Worm (Caenorhabditis elegans) whole organism, L1 larva: ENCODE data around the gene F54H12.7.

Experiments used
- C04F5.9 ChIP-seq: sonication (generic microtip); optimal IDR thresholded peaks from 2 replicates; lab custom pipeline; 2016; ENCODE audit warnings: missing genetic modification characterization, missing compliant biosample characterization
- C16A3.4 ChIP-seq: fragments of 150-350 bp; optimal IDR thresholded peaks from 2 replicates; lab custom pipeline; 2014; ENCODE audit warnings: missing biosample characterization, missing genetic modification characterization
- C34B4.2 ChIP-seq: sonication (generic microtip); optimal IDR thresholded peaks from 2 replicates; lab custom pipeline; 2017; ENCODE audit warnings: mild to moderate bottlenecking, missing genetic modification characterization, missing compliant biosample characterization
- F16B12.6 ChIP-seq: fragments of 150-350 bp; optimal IDR thresholded peaks from 2 replicates; lab custom pipeline; 2014; ENCODE audit warnings: missing biosample characterization, missing genetic modification characterization
- ceh-8 ChIP-seq: fragments of 200-800 bp; sonication (Bioruptor generic); optimal IDR thresholded peaks from 2 replicates; lab custom pipeline; 2018; ENCODE audit warnings: mild to moderate bottlenecking, missing genetic modification characterization, moderate library complexity, missing compliant biosample characterization
- ces-1 ChIP-seq: fragments of 150-350 bp; optimal IDR thresholded peaks from 2 replicates; lab custom pipeline; 2014; ENCODE audit warnings: missing biosample characterization, missing genetic modification reagents, missing genetic modification characterization
- dpl-1 ChIP-seq, 3 experiments: fragments of 150-350 bp in 2 of 3; sonication (generic microtip) in 1 of 3; optimal IDR thresholded peaks; 2 replicates each; lab custom pipeline; 2014 to 2017; ENCODE audit warnings: missing biosample characterization in 3 of 3, missing genetic modification characterization in 3 of 3, missing genetic modification reagents in 3 of 3
- dsc-1 ChIP-seq: sonication (generic microtip); optimal IDR thresholded peaks from 2 replicates; lab custom pipeline; 2016; ENCODE audit warnings: mild to moderate bottlenecking, missing genetic modification characterization, missing compliant biosample characterization
- efl-1 ChIP-seq, 4 experiments: fragments of 150-350 bp; optimal IDR thresholded peaks in 3 of 4; peaks in 1 of 4; 1 replicate in 1 of 4; 2 replicates in 3 of 4; lab custom pipeline; 2014; ENCODE audit warnings: missing biosample characterization in 2 of 4, missing genetic modification characterization in 2 of 4, missing genetic modification reagents in 2 of 4
- elt-3 ChIP-seq, 6 experiments: fragments of 150-350 bp in 1 of 6; sonication (generic microtip); optimal IDR thresholded peaks; 2 replicates each; lab custom pipeline; 2017 to 2018; ENCODE audit warnings: missing biosample characterization in 6 of 6, missing genetic modification characterization in 6 of 6, inconsistent platforms in 1 of 6
- fos-1 ChIP-seq: fragments of 150-350 bp; optimal IDR thresholded peaks from 2 replicates; lab custom pipeline; 2014; ENCODE audit warnings: missing biosample characterization, missing genetic modification characterization
- hpl-2 ChIP-seq: fragments of 150-350 bp; optimal IDR thresholded peaks from 2 replicates; lab custom pipeline; 2014; ENCODE audit warnings: missing biosample characterization, missing genetic modification reagents, missing genetic modification characterization
- irx-1 ChIP-seq: sonication (generic microtip); optimal IDR thresholded peaks from 2 replicates; lab custom pipeline; 2016; ENCODE audit warnings: missing genetic modification characterization, missing compliant biosample characterization
- lin-13 ChIP-seq: fragments of 150-350 bp; optimal IDR thresholded peaks from 2 replicates; lab custom pipeline; 2014; ENCODE audit warnings: missing biosample characterization, missing genetic modification reagents, missing genetic modification characterization
- lin-14 ChIP-seq: fragments of 200-800 bp; sonication (Bioruptor generic); optimal IDR thresholded peaks from 2 replicates; lab custom pipeline; 2018; ENCODE audit warnings: mild to moderate bottlenecking, missing genetic modification characterization, moderate library complexity, missing compliant biosample characterization
- lsy-2 ChIP-seq, 2 experiments: fragments of 150-350 bp; optimal IDR thresholded peaks; 2 replicates each; lab custom pipeline; 2014; ENCODE audit warnings: missing biosample characterization in 2 of 2, missing genetic modification characterization in 2 of 2
- mdl-1 ChIP-seq, 2 experiments: fragments of 150-350 bp; optimal IDR thresholded peaks; 2 replicates each; lab custom pipeline; 2014 to 2017; ENCODE audit warnings: missing biosample characterization in 2 of 2, missing genetic modification characterization in 2 of 2, inconsistent platforms in 1 of 2
- mef-2 ChIP-seq: fragments of 150-350 bp; optimal IDR thresholded peaks from 2 replicates; lab custom pipeline; 2014; ENCODE audit warnings: missing biosample characterization, missing genetic modification characterization
- mep-1 ChIP-seq: fragments of 150-350 bp; optimal IDR thresholded peaks from 2 replicates; lab custom pipeline; 2014; ENCODE audit warnings: missing biosample characterization, missing genetic modification characterization
- nhr-19 ChIP-seq: fragments of 200-800 bp; sonication (Bioruptor generic); conservative IDR thresholded peaks from 2 replicates; pipeline ENCODE4 v1.3.6; 2022; ENCODE audit warnings: missing genetic modification characterization, missing compliant biosample characterization
- nhr-20 ChIP-seq: sonication (generic microtip); optimal IDR thresholded peaks from 2 replicates; lab custom pipeline; 2016; ENCODE audit warnings: mild to moderate bottlenecking, missing genetic modification characterization, missing compliant biosample characterization
- nhr-85 ChIP-seq: sonication (generic microtip); peaks from one replicate; lab custom pipeline; 2016; ENCODE audit warnings: missing genetic modification characterization, inconsistent platforms, missing compliant biosample characterization
- nhr-90 ChIP-seq: sonication (generic microtip); optimal IDR thresholded peaks from 2 replicates; lab custom pipeline; 2016; ENCODE audit warnings: mild to moderate bottlenecking, missing genetic modification characterization, missing compliant biosample characterization; ENCODE audit not compliant: poor library complexity
- snu-23 ChIP-seq: sonication (generic microtip); optimal IDR thresholded peaks from 2 replicates; lab custom pipeline; 2016; ENCODE audit warnings: missing genetic modification characterization, missing compliant biosample characterization
- sptf-1 ChIP-seq: fragments of 150-350 bp; optimal IDR thresholded peaks from 2 replicates; lab custom pipeline; 2014; ENCODE audit warnings: missing biosample characterization, missing genetic modification characterization
- tbx-2 ChIP-seq: sonication (generic microtip); optimal IDR thresholded peaks from 2 replicates; lab custom pipeline; 2016; ENCODE audit warnings: missing genetic modification characterization, missing compliant biosample characterization
- unc-130 ChIP-seq: fragments of 150-350 bp; optimal IDR thresholded peaks from 2 replicates; lab custom pipeline; 2017; ENCODE audit warnings: missing biosample characterization, missing genetic modification characterization, inconsistent platforms
- unc-30 ChIP-seq: sonication (generic microtip); optimal IDR thresholded peaks from 2 replicates; lab custom pipeline; 2017; ENCODE audit warnings: missing biosample characterization, missing genetic modification characterization
- unc-62 ChIP-seq: fragments of 150-350 bp; optimal IDR thresholded peaks from 2 replicates; lab custom pipeline; 2014; ENCODE audit warnings: missing biosample characterization, missing genetic modification reagents, missing genetic modification characterization
- vab-15 ChIP-seq: sonication (generic microtip); optimal IDR thresholded peaks from 2 replicates; lab custom pipeline; 2017; ENCODE audit warnings: missing genotype, mild to moderate bottlenecking, missing genetic modification characterization, missing compliant biosample characterization
- xbp-1 ChIP-seq: sonication (generic microtip); optimal IDR thresholded peaks from 2 replicates; lab custom pipeline; 2016; ENCODE audit warnings: missing genetic modification characterization, missing compliant biosample characterization
- zag-1 ChIP-seq: fragments of 150-350 bp; optimal IDR thresholded peaks from 2 replicates; lab custom pipeline; 2014; ENCODE audit warnings: missing biosample characterization, missing genetic modification characterization

The F54H12.7 gene

DNA sequence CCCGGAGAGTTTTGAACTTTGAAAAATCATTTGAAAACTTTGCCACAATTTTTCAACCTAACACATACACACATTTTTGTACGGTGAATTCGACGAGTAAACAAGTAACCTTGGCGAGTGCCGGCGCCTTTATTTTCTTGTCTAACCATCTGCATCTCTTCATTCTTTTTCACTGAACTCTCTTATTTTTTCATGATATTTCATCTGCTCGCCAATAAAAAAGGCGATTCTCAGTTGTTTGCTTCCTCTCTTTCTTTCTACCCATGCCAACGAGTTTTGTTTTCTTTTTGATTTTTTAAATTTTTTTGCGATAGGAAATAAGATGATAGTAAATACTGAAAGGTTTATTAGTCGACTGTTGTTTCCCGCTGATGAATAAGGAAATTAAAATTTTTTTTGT, 9.6 kb downstream of the F54H12.7 start (continued):
- TF ChIP-seq efl-1 (optimal IDR thresholded peaks at IDR 0.05; lab: Kevin White, UChicago) (peak; percentile 68 to 79), efl-1 (GFP tag; optimal IDR thresholded peaks at IDR 0.05 in 1 of 2; lab: Kevin White, UChicago) (peak; percentile 46 to 92), nhr-90 (tag; lab: Kevin White, UChicago) (peak; percentile 66), dsc-1 (peak; percentile 31), lsy-2 (tag; optimal IDR thresholded peaks at IDR 0.05; lab: Kevin White, UChicago) (peak; percentile 57 to 67), mep-1 (peak; percentile 58), C34B4.2 (tag; lab: Kevin White, UChicago) (no peak), fos-1 (tag; lab: Kevin White, UChicago) (peak; percentile 50)

DNA sequence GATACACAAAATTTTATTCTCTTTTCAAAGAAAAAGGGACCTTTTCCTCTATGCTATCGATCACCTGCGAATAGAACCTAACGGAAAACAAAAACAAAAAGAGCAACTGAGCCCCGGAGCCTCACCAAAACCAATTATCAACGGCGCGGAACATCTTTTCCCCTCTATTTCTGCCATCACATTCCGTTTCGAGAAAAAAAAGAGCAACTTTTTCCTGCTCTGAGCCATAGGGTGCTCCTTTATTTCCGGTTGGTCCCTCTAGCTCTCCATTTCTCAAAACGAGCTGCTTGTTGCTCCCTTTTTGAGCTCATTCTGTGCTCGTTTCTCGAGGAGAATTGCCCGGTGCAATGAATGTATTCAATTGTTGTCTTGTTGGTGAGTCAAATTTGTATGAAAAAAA, 10.5 kb downstream of the F54H12.7 start, which contains the start of gene clp-1:
TSS of gene clp-1 (plus strand) at position 301 of the 400 bp plus-strand sequence.
- TF ChIP-seq nhr-85 (tag; lab: Kevin White, UChicago) (peak; percentile 11), lin-14 (GFP tag; lab: Kevin White, UChicago) (peak; percentile 44), lin-13 (GFP tag; lab: Kevin White, UChicago) (no peak), dpl-1 (GFP tag; optimal IDR thresholded peaks at IDR 0.05; lab: Kevin White, UChicago) (no peak), mep-1 (no peak), nhr-20 (tag; lab: Kevin White, UChicago) (no peak)

DNA sequence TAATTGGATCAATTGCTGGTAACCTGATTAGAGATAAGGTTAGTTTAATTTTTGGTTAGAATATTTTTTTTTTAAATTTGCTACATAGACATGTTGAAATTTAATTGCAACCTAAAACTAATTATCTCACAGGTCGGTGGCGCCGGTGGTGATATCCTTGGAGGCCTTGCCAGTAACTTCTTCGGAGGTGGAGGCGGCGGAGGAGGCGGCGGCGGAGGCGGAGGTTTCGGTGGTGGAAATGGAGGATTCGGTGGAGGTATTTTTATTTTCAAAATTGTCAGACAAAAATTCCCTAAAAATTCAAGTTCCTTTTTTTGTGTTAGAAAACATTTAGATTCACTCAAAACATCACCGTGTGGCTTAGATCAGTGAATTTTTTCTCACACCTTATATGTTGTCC, 12.1 kb downstream of the F54H12.7 start:
- TF ChIP-seq snu-23 (GFP tag; lab: Kevin White, UChicago) = no peak
- no peak for TF ChIP-seq efl-1 (optimal IDR thresholded peaks at IDR 0.05; lab: Kevin White, UChicago)
- TF ChIP-seq efl-1 (GFP tag; optimal IDR thresholded peaks at IDR 0.05 in 1 of 2; lab: Kevin White, UChicago) = no peak
- TF ChIP-seq unc-130 (tag; lab: Kevin White, UChicago) = no peak
- TF ChIP-seq nhr-19 (GFP tag; lab: Robert Waterston, UW) = no peak
- TF ChIP-seq elt-3 (tag; optimal IDR thresholded peaks at IDR 0.05; lab: Kevin White, UChicago) = no peak
- no peak for TF ChIP-seq ces-1 (GFP tag; lab: Kevin White, UChicago)

DNA sequence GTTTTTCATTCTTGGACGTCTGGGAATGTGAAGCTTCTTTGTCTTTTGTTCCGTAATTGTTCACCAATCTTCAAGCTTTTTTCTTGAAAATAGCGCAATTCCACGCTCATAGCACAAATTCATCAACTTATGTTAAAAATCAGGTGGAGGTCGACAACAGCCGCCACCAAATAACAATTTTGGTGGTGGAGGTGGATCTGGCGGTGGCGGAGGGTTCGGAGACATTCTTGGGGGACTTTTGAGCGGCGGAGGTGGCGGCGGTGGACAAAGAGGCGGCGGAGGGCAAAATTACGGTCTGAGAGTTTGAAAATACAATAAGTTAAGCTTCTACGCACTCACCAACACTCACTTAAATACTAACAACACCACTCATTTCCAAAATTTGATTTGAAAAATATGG, 12.8 kb downstream of the F54H12.7 start:
- no peak for TF ChIP-seq vab-15 (tag; lab: Kevin White, UChicago)
- TF ChIP-seq mef-2 (tag; lab: Kevin White, UChicago) = no peak
- TF ChIP-seq unc-30 (tag; lab: Kevin White, UChicago) = no peak
- no peak for TF ChIP-seq F16B12.6
- TF ChIP-seq hpl-2 (GFP tag; lab: Kevin White, UChicago) = no peak
- no peak for TF ChIP-seq C04F5.9 (tag; lab: Kevin White, UChicago)
- no peak for TF ChIP-seq sptf-1
- TF ChIP-seq nhr-85 (tag; lab: Kevin White, UChicago) = no peak
- no peak for TF ChIP-seq lsy-2 (tag; optimal IDR thresholded peaks at IDR 0.05; lab: Kevin White, UChicago)
- no peak for TF ChIP-seq irx-1 (tag; lab: Kevin White, UChicago)
- no peak for TF ChIP-seq ceh-8 (GFP tag; lab: Kevin White, UChicago)
- TF ChIP-seq zag-1 (tag; lab: Kevin White, UChicago) = no peak

DNA sequence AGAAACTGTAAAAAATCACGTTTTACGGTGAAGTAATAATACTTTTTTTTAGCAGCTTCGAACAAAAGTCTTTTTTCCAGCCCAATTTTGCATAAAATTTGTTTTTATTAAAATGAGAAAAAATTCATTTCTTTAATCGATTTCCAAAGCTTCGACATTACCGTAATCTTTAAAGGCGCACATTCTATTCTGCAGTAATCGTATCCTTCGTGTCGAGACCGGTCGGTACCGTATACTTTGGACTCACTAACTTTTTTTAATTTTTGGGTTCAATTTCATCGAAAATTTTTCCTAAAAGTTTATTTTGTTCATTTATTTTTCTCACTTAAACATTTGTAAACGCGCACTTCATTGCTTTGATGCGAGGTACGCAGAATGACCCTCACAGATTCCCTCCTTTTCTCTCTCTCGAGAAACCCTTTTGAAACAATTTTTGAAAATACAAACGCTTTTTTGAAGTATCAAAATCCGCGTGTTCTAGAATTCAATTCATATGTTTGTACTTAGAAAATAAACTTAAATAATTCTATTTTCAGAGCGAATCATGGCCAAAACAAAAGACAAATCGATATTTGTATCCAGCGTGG, 17.5 kb downstream of the F54H12.7 start, which contains the start of gene hrpk-2:
TSS of gene hrpk-2 (plus strand) at position 537 of the 587 bp plus-strand sequence.
- TF ChIP-seq C16A3.4 (tag; lab: Kevin White, UChicago) (no peak), elt-3 (tag; optimal IDR thresholded peaks at IDR 0.05; lab: Kevin White, UChicago) (no peak), mdl-1 (tag; optimal IDR thresholded peaks at IDR 0.05; lab: Kevin White, UChicago) (no peak), unc-62 (GFP tag; lab: Kevin White, UChicago) (no peak), tbx-2 (tag; lab: Kevin White, UChicago) (no peak)

DNA sequence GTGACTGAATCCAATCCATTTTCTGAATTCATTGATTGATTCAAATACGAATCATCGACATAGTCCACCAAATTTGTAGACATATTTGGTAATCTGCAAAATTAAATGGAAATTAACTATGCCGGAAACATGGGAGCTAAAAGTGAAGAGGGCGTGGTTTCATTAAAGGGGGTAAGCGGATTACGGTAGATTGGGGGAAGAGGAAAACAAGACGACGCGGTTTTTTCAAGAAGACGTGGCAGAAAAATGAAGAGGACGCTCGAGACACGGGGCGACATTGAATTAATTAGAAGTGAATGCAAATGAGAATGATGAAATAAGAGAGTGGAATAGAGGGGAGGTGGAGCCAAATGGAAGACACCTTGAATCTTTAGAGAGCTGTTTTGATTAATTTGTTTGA, 27.2 kb downstream of the F54H12.7 start, which contains the start of gene npr-17:
TSS of gene npr-17 (minus strand) at position 101 of the 400 bp plus-strand sequence.
- TF ChIP-seq dsc-1 (peak; percentile 43), xbp-1 (tag; lab: Kevin White, UChicago) (no peak)
